Worm (Caenorhabditis elegans) whole organism, L4 larva: Measurements from ENCODE around the gene lpl-1.

Experiments
- ama-1 ChIP-seq: fragments of 150-350 bp; optimal IDR thresholded peaks from 2 replicates; lab custom pipeline; 2014; ENCODE audit warnings: inconsistent platforms, mixed read lengths
- daf-19 ChIP-seq: fragments of 200-800 bp; sonication (Bioruptor generic); conservative IDR thresholded peaks from 2 replicates; pipeline ENCODE4 v1.3.6; 2022; ENCODE audit warnings: missing genetic modification characterization, missing compliant biosample characterization
- fos-1 ChIP-seq: fragments of 150-350 bp; optimal IDR thresholded peaks from 2 replicates; lab custom pipeline; 2014; ENCODE audit warnings: missing biosample characterization, missing genetic modification characterization
- hif-1 ChIP-seq, 2 experiments: sonication (generic microtip); optimal IDR thresholded peaks; 2 replicates each; lab custom pipeline; 2016 to 2017; ENCODE audit warnings: missing compliant biosample characterization in 2 of 2, missing genetic modification characterization in 2 of 2, missing genetic modification reagents in 2 of 2, missing genotype in 2 of 2, mild to moderate bottlenecking in 1 of 2
- lin-39 ChIP-seq: fragments of 150-350 bp; optimal IDR thresholded peaks from 2 replicates; lab custom pipeline; 2014; ENCODE audit warnings: missing biosample characterization, missing genetic modification reagents, missing genetic modification characterization
- nhr-6 ChIP-seq: fragments of 150-350 bp; optimal IDR thresholded peaks from 2 replicates; lab custom pipeline; 2014; ENCODE audit warnings: missing biosample characterization, missing genetic modification characterization
- snpc-4 ChIP-seq: fragments of 150-350 bp; optimal IDR thresholded peaks from 2 replicates; lab custom pipeline; 2014; ENCODE audit warnings: missing biosample characterization, missing genetic modification characterization

DNA sequence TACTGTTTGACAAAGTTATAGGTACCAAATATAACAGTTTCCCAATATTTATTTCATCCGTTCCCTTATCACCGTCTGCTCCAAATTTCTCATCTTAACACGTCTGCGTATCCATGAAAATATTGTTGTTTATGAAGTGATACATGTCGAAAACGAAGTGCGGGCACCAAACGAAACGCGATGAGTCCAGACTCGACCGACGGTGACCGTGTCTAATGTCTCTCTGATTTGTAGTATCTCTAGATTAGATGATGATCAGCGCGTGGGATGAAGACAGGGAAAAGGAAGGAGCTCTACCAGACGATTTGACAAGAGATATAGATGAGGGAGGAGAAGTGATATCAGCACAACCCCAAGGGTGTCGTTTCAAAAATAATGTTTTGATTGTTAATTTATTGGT is 13.6 kb downstream of the lpl-1 start:
- TF ChIP-seq ama-1 (lab: Kevin White, UChicago) (no peak), nhr-6 (tag; lab: Kevin White, UChicago) (no peak), hif-1 (tag; optimal IDR thresholded peaks at IDR 0.05; lab: Kevin White, UChicago) (no peak), snpc-4 (no peak), lin-39 (tag; lab: Kevin White, UChicago) (no peak), daf-19 (GFP tag; lab: Robert Waterston, UW) (no peak), fos-1 (no peak)
